Worm (Caenorhabditis elegans): ENCODE results near the gene F22F7.11.

DNA sequence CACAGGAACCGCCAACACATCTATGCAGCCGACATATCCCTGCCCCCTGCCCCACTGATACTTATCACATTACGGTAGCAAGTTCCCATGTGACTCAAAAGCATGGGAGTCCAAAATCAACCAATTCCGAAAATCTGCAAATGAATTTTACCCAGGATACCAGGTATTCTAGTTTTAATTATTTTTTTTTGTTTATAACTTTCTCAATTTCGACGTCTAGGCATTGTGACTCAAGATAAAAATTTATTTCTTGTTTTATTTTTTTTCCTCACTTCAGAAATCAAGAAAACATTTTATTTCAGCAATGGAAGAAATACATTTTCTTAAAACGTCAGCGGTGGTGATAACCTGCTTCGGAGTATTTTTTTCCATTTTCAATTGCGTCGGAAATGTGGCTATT lies 31.8 kb downstream of the F22F7.11 start, which contains the start of gene srbc-24:
- TF ChIP-seq ref-1 (GFP tag; conservative IDR thresholded peaks at IDR 0.05), result no peak
- TF ChIP-seq flt-1 (GFP tag; IDR thresholded peaks at IDR 0.05), result no peak
- no peak for TF ChIP-seq T22C8.4 (GFP tag; IDR thresholded peaks at IDR 0.05)

Data from whole organism, midembryonic.